Fruit fly (Drosophila melanogaster): ENCODE data around the gene CG11977.

CG11977 gene

DNA sequence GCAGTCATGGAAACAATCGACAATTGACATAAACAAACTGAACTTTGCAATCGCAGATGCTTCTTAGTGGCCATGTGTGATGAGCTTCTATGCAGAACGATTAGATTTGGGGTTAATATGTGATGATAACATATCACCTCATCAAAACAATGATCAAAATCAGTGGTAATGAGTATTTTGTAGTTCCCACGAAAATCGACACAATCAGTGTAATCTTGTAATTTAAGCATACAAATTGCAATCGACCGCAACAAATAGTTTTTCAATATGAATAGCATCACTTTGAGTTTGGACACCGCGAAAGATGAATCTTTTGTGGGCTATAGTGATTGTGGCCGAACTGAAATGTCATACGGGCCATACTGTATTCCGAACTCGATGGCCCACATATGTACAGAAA is at the start of gene CG11977:
CG11977 (plus strand) TSS at position 301 of the 400 bp plus-strand sequence.
- TF ChIP-seq usp (GFP tag; optimal IDR thresholded peaks at IDR 0.05): no peak
- TF ChIP-seq EcR (GFP tag; optimal IDR thresholded peaks at IDR 0.05): no peak
- TF ChIP-seq Dll (optimal IDR thresholded peaks at IDR 0.05): no peak
- no peak for TF ChIP-seq psq (optimal IDR thresholded peaks at IDR 0.05)
- no peak for TF ChIP-seq pan (optimal IDR thresholded peaks at IDR 0.05)
- TF ChIP-seq CG8478 (optimal IDR thresholded peaks at IDR 0.05): no peak

- TF ChIP-seq CG8478 (optimal IDR thresholded peaks at IDR 0.05) (no peak), pan (optimal IDR thresholded peaks at IDR 0.05) (no peak), EcR (GFP tag; optimal IDR thresholded peaks at IDR 0.05) (no peak), Dll (optimal IDR thresholded peaks at IDR 0.05) (no peak), usp (GFP tag; optimal IDR thresholded peaks at IDR 0.05) (no peak), psq (optimal IDR thresholded peaks at IDR 0.05) (no peak)
These were observed 49.6 kb upstream of the CG11977 start for dm6 chr3R:8947757-8948428.

dm6 chr3R:8948855-8949254 is 48.6 kb upstream of the CG11977 start:
- no peak for TF ChIP-seq pan (optimal IDR thresholded peaks at IDR 0.05)
- no peak for TF ChIP-seq psq (optimal IDR thresholded peaks at IDR 0.05)
- TF ChIP-seq CG8478 (optimal IDR thresholded peaks at IDR 0.05): no peak
- no peak for TF ChIP-seq usp (GFP tag; optimal IDR thresholded peaks at IDR 0.05)
- TF ChIP-seq Dll (optimal IDR thresholded peaks at IDR 0.05): no peak
- TF ChIP-seq EcR (GFP tag; optimal IDR thresholded peaks at IDR 0.05): no peak

- TF ChIP-seq Dll (optimal IDR thresholded peaks at IDR 0.05): no peak
- no peak for TF ChIP-seq EcR (GFP tag; optimal IDR thresholded peaks at IDR 0.05)
- TF ChIP-seq pan (optimal IDR thresholded peaks at IDR 0.05): no peak
- no peak for TF ChIP-seq CG8478 (optimal IDR thresholded peaks at IDR 0.05)
- no peak for TF ChIP-seq usp (GFP tag; optimal IDR thresholded peaks at IDR 0.05)
- no peak for TF ChIP-seq psq (optimal IDR thresholded peaks at IDR 0.05)
These were observed 48.0 kb upstream of the CG11977 start for dm6 chr3R:8949334-8950066.

- TF ChIP-seq psq (optimal IDR thresholded peaks at IDR 0.05): no peak
- no peak for TF ChIP-seq Dll (optimal IDR thresholded peaks at IDR 0.05)
- TF ChIP-seq EcR (GFP tag; optimal IDR thresholded peaks at IDR 0.05): no peak
- no peak for TF ChIP-seq usp (GFP tag; optimal IDR thresholded peaks at IDR 0.05)
- no peak for TF ChIP-seq CG8478 (optimal IDR thresholded peaks at IDR 0.05)
- TF ChIP-seq pan (optimal IDR thresholded peaks at IDR 0.05): no peak
These were observed 42.8 kb upstream of the CG11977 start for dm6 chr3R:8954515-8955358.

dm6 chr3R:8955359-8955820 is 42.1 kb upstream of the CG11977 start:
- TF ChIP-seq CG8478 (optimal IDR thresholded peaks at IDR 0.05) (no peak), Dll (optimal IDR thresholded peaks at IDR 0.05) (peak; percentile 1)

DNA sequence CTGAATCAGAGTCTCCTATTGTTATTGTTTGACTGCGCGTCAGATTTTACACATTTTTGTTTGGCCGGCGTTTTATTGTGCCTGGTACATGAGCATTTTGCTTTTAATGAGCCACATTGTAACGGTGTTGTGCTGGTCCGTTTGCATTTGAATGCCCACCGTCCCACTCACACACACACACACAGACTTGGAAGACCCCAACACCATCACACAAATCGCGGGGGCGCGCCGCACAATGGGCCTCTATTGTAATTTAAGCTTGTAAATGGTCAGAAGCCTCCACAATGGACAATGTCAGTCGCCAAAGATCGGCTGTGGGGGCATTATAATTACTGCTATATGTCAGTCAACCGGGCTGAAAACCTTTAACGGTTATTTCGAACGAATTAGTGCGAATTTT is 41.2 kb upstream of the CG11977 start:
- no peak for TF ChIP-seq Dll (optimal IDR thresholded peaks at IDR 0.05)
- no peak for TF ChIP-seq usp (GFP tag; optimal IDR thresholded peaks at IDR 0.05)
- no peak for TF ChIP-seq psq (optimal IDR thresholded peaks at IDR 0.05)
- no peak for TF ChIP-seq CG8478 (optimal IDR thresholded peaks at IDR 0.05)
- TF ChIP-seq EcR (GFP tag; optimal IDR thresholded peaks at IDR 0.05): no peak
- no peak for TF ChIP-seq pan (optimal IDR thresholded peaks at IDR 0.05)

- no peak for TF ChIP-seq pan (optimal IDR thresholded peaks at IDR 0.05)
- no peak for TF ChIP-seq Dll (optimal IDR thresholded peaks at IDR 0.05)
- no peak for TF ChIP-seq psq (optimal IDR thresholded peaks at IDR 0.05)
- TF ChIP-seq EcR (GFP tag; optimal IDR thresholded peaks at IDR 0.05): no peak
- no peak for TF ChIP-seq CG8478 (optimal IDR thresholded peaks at IDR 0.05)
- no peak for TF ChIP-seq usp (GFP tag; optimal IDR thresholded peaks at IDR 0.05)
These were observed 39.8 kb upstream of the CG11977 start for dm6 chr3R:8957739-8958138.

dm6 chr3R:8958300-8958699 is 39.2 kb upstream of the CG11977 start:
- no peak for TF ChIP-seq EcR (GFP tag; optimal IDR thresholded peaks at IDR 0.05)
- TF ChIP-seq Dll (optimal IDR thresholded peaks at IDR 0.05): no peak
- no peak for TF ChIP-seq psq (optimal IDR thresholded peaks at IDR 0.05)
- TF ChIP-seq usp (GFP tag; optimal IDR thresholded peaks at IDR 0.05): no peak
- TF ChIP-seq pan (optimal IDR thresholded peaks at IDR 0.05): no peak
- TF ChIP-seq CG8478 (optimal IDR thresholded peaks at IDR 0.05): no peak

DNA sequence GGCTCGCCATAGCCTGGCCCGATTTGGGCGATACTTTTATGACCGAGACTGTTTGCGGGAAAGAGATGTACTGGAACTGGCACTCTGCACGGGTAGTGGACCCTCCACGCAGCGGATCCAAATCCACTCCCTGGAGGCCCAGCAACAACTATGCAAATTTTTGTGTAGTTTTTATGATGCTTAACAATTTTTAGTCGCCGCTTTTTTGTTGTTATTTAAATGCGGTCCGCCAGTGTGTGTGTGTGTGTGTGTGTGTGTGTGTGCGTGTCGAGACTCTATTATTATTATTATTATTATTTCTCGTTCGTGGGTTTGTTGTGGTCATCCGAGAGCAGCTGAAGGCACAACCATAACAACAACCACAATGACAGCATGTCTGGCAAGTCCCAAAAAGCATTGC is 38.3 kb upstream of the CG11977 start:
- no peak for TF ChIP-seq pan (optimal IDR thresholded peaks at IDR 0.05)
- no peak for TF ChIP-seq Dll (optimal IDR thresholded peaks at IDR 0.05)
- TF ChIP-seq CG8478 (optimal IDR thresholded peaks at IDR 0.05): no peak

- TF ChIP-seq psq (optimal IDR thresholded peaks at IDR 0.05): no peak
- no peak for TF ChIP-seq pan (optimal IDR thresholded peaks at IDR 0.05)
- TF ChIP-seq usp (GFP tag; optimal IDR thresholded peaks at IDR 0.05): no peak
- TF ChIP-seq Dll (optimal IDR thresholded peaks at IDR 0.05): no peak
- TF ChIP-seq EcR (GFP tag; optimal IDR thresholded peaks at IDR 0.05): no peak
- no peak for TF ChIP-seq CG8478 (optimal IDR thresholded peaks at IDR 0.05)
These were observed 37.2 kb upstream of the CG11977 start for dm6 chr3R:8960329-8960728.
